Worm (Caenorhabditis elegans): ENCODE measurements around the gene E04F6.6.

Gene E04F6.6

ce11 chrII:7212059-7212458 lies 12.7 kb upstream of the E04F6.6 start, which contains the start of gene E04F6.9:
Gene E04F6.9 (minus strand): TSS chrII:7212159.
- TF ChIP-seq C06A6.2 (GFP tag; conservative IDR thresholded peaks at IDR 0.05) (no peak), ceh-58 (GFP tag; IDR thresholded peaks at IDR 0.05) (no peak), Y56A3A.18 (GFP tag; IDR thresholded peaks at IDR 0.05) (no peak), ccch-3 (GFP tag; optimal IDR thresholded peaks at IDR 0.05) (no peak), lin-26 (GFP tag; IDR thresholded peaks at IDR 0.05) (no peak), ztf-22 (GFP tag; optimal IDR thresholded peaks at IDR 0.05) (no peak), zfh-2 (GFP tag; conservative IDR thresholded peaks at IDR 0.05) (no peak), snpc-4 (GFP tag; optimal IDR thresholded peaks at IDR 0.05) (no peak), snpc-4 (tag; optimal IDR thresholded peaks at IDR 0.05) (no peak)

ce11 chrII:7211280-7211679 lies 11.9 kb upstream of the E04F6.6 start, which contains the start of gene E04F6.8:
Gene E04F6.8 (minus strand): TSS chrII:7211380.
- TF ChIP-seq F57C9.4 (tag; optimal IDR thresholded peaks at IDR 0.05) (no peak), athp-1 (tag; optimal IDR thresholded peaks at IDR 0.05) (no peak), F23B12.7 (tag; optimal IDR thresholded peaks at IDR 0.05; ENCODE audit: insufficient read depth) (no peak), ets-4 (GFP tag; optimal IDR thresholded peaks at IDR 0.05) (no peak), sea-2 (GFP tag; IDR thresholded peaks at IDR 0.05) (no peak), cebp-1 (GFP tag; IDR thresholded peaks at IDR 0.05) (no peak), cebp-1 (tag; optimal IDR thresholded peaks at IDR 0.05) (no peak), hsf-1 (GFP tag; IDR thresholded peaks at IDR 0.05) (no peak), F57A8.1 (GFP tag; optimal IDR thresholded peaks at IDR 0.05) (no peak), Y95B8A.8 (GFP tag; IDR thresholded peaks at IDR 0.05) (no peak), ztf-18 (tag; optimal IDR thresholded peaks at IDR 0.05) (no peak), ztf-28 (GFP tag; IDR thresholded peaks at IDR 0.05) (no peak), dpl-1 (GFP tag; optimal IDR thresholded peaks at IDR 0.05) (no peak), lsy-27 (tag; optimal IDR thresholded peaks at IDR 0.05; ENCODE audit: borderline replicate concordance, insufficient read depth) (no peak), dox-1 (GFP tag; IDR thresholded peaks at IDR 0.05) (no peak), Y79H2A.3 (GFP tag; conservative IDR thresholded peaks at IDR 0.05) (no peak), xnd-1 (tag; optimal IDR thresholded peaks at IDR 0.05) (no peak)

- TF ChIP-seq madf-6 (GFP tag; IDR thresholded peaks at IDR 0.05) (no peak), xnd-1 (tag; optimal IDR thresholded peaks at IDR 0.05) (no peak), cebp-2 (GFP tag; IDR thresholded peaks at IDR 0.05) (no peak), madf-10 (tag; optimal IDR thresholded peaks at IDR 0.05) (no peak), nhr-179 (tag; optimal IDR thresholded peaks at IDR 0.05) (no peak), somi-1 (GFP tag; optimal IDR thresholded peaks at IDR 0.05) (no peak), gei-17 (GFP tag; optimal IDR thresholded peaks at IDR 0.05) (no peak), T07F8.4 (tag; optimal IDR thresholded peaks at IDR 0.05) (no peak), Y53F4B.3 (GFP tag; IDR thresholded peaks at IDR 0.05) (no peak), snpc-1.1 (tag; optimal IDR thresholded peaks at IDR 0.05; ENCODE audit: insufficient read depth) (no peak), mcd-1 (GFP tag; IDR thresholded peaks at IDR 0.05) (no peak), K12H6.12 (tag; optimal IDR thresholded peaks at IDR 0.05) (no peak), F23B12.7 (tag; optimal IDR thresholded peaks at IDR 0.05; ENCODE audit: insufficient read depth) (no peak), ztf-25 (GFP tag; IDR thresholded peaks at IDR 0.05) (no peak), unc-62 (GFP tag; optimal IDR thresholded peaks at IDR 0.05) (no peak), hlh-26 (GFP tag; conservative IDR thresholded peaks at IDR 0.05) (no peak), F57C9.4 (tag; optimal IDR thresholded peaks at IDR 0.05) (no peak), ets-4 (GFP tag; optimal IDR thresholded peaks at IDR 0.05) (no peak)
Measured at ce11 chrII:7210187-7210586, 10.8 kb upstream of the E04F6.6 start, which contains the start of gene E04F6.15. Gene E04F6.15 (minus strand): TSS chrII:7210287.
